Fruit fly (Drosophila melanogaster) whole organism, embryonic: Measurements from ENCODE around the gene NimC3.
A peak's percentile ranks its signal among the peaks of the same experiment; 100 is the strongest.

Experiments used
- ATbp ChIP-seq: fragments of 200-800 bp; sonication (Bioruptor generic); optimal IDR thresholded peaks from 2 replicates; lab custom pipeline; 2017; ENCODE audit warnings: missing biosample characterization, mild to moderate bottlenecking, missing genetic modification characterization, missing genetic modification reagents
- B-H1 ChIP-seq: fragments of 200-800 bp; sonication (Bioruptor generic); IDR thresholded peaks from 3 replicates; pipeline ENCODE4 v1.3.6; 2022; ENCODE audit warnings: missing biosample characterization, missing genetic modification characterization
- Bteb2 ChIP-seq: fragments of 200-800 bp; sonication (Bioruptor generic); optimal IDR thresholded peaks from 2 replicates; lab custom pipeline; 2016; ENCODE audit warnings: missing biosample characterization, missing genetic modification characterization
- CG10147 ChIP-seq: fragments of 200-800 bp; sonication (Bioruptor generic); optimal IDR thresholded peaks from 2 replicates; lab custom pipeline; 2019; ENCODE audit warnings: missing biosample characterization, mild to moderate bottlenecking, missing genetic modification characterization, moderate library complexity
- CG10959 ChIP-seq: fragments of 200-800 bp; sonication (Bioruptor generic); IDR thresholded peaks from 2 replicates; pipeline ENCODE4 v1.3.6; 2022; ENCODE audit warnings: missing biosample characterization, missing genetic modification characterization
- CG11504 ChIP-seq: fragments of 200-800 bp; sonication (Bioruptor generic); optimal IDR thresholded peaks from 3 replicates; lab custom pipeline; 2019; ENCODE audit warnings: missing biosample characterization, mild to moderate bottlenecking, missing genetic modification characterization, moderate library complexity
- CG12391 ChIP-seq: fragments of 200-800 bp; sonication (Bioruptor generic); optimal IDR thresholded peaks from 3 replicates; lab custom pipeline; 2018; ENCODE audit warnings: missing biosample characterization, mild to moderate bottlenecking, missing genetic modification characterization, moderate library complexity
- CG12769 ChIP-seq: fragments of 200-800 bp; sonication (Bioruptor generic); optimal IDR thresholded peaks from 2 replicates; lab custom pipeline; 2019; ENCODE audit warnings: missing biosample characterization, mild to moderate bottlenecking, missing genetic modification characterization, moderate library complexity
- CG12942 ChIP-seq: fragments of 200-800 bp; sonication (Bioruptor generic); optimal IDR thresholded peaks from 3 replicates; lab custom pipeline; 2016; ENCODE audit warnings: missing biosample characterization, missing genetic modification characterization
- CG13624 ChIP-seq: fragments of 200-800 bp; sonication (Bioruptor generic); optimal IDR thresholded peaks from 2 replicates; lab custom pipeline; 2016; ENCODE audit warnings: missing biosample characterization, missing genetic modification characterization
- CG14710 ChIP-seq: fragments of 200-800 bp; sonication (Bioruptor generic); optimal IDR thresholded peaks from 3 replicates; lab custom pipeline; 2019; ENCODE audit warnings: missing biosample characterization, mild to moderate bottlenecking, missing genetic modification characterization, moderate library complexity
- CG15601 ChIP-seq: fragments of 200-800 bp; sonication (Bioruptor generic); optimal IDR thresholded peaks from 3 replicates; lab custom pipeline; 2019; ENCODE audit warnings: missing biosample characterization, mild to moderate bottlenecking, missing genetic modification characterization, moderate library complexity
- CG30020 ChIP-seq: fragments of 200-800 bp; optimal IDR thresholded peaks from 2 replicates; lab custom pipeline; 2019; ENCODE audit warnings: missing biosample characterization, mild to moderate bottlenecking, missing genetic modification characterization, moderate library complexity
- CG5245 ChIP-seq: fragments of 200-800 bp; sonication (Bioruptor generic); optimal IDR thresholded peaks from 3 replicates; lab custom pipeline; 2016; ENCODE audit warnings: missing biosample characterization, missing genetic modification characterization
- CG6254 ChIP-seq: fragments of 200-800 bp; sonication (Bioruptor generic); optimal IDR thresholded peaks from 3 replicates; lab custom pipeline; 2017; ENCODE audit warnings: mild to moderate bottlenecking, missing biosample characterization, missing genetic modification reagents, missing genetic modification characterization
- CG7357 ChIP-seq: fragments of 200-800 bp; sonication (Bioruptor generic); IDR thresholded peaks from 3 replicates; pipeline ENCODE4 v1.3.6; 2022; ENCODE audit warnings: missing biosample characterization, missing genetic modification characterization
- CG8281 ChIP-seq: fragments of 200-800 bp; sonication (Bioruptor generic); optimal IDR thresholded peaks from 2 replicates; lab custom pipeline; 2018; ENCODE audit warnings: missing biosample characterization, mild to moderate bottlenecking, missing genetic modification characterization, moderate library complexity
- CG8359 ChIP-seq: fragments of 200-800 bp; sonication (Bioruptor generic); optimal IDR thresholded peaks from 2 replicates; lab custom pipeline; 2017; ENCODE audit warnings: missing biosample characterization, mild to moderate bottlenecking, missing genetic modification characterization, borderline replicate concordance
- CG8388 ChIP-seq: fragments of 200-800 bp; sonication (Bioruptor generic); optimal IDR thresholded peaks from 2 replicates; lab custom pipeline; 2019; ENCODE audit warnings: missing biosample characterization, mild to moderate bottlenecking, missing genetic modification characterization, moderate library complexity
- CG9727 ChIP-seq: fragments of 200-800 bp; sonication (Bioruptor generic); optimal IDR thresholded peaks from 3 replicates; lab custom pipeline; 2017; ENCODE audit warnings: missing biosample characterization, mild to moderate bottlenecking, missing genetic modification characterization
- CoRest ChIP-seq: fragments of 200-800 bp; sonication (Bioruptor generic); optimal IDR thresholded peaks from 3 replicates; lab custom pipeline; 2018; ENCODE audit warnings: missing biosample characterization, mild to moderate bottlenecking, missing genetic modification characterization, moderate library complexity
- Deaf1 ChIP-seq: fragments of 200-800 bp; optimal IDR thresholded peaks from 3 replicates; lab custom pipeline; 2019; ENCODE audit warnings: missing biosample characterization, mild to moderate bottlenecking, missing genetic modification characterization, moderate library complexity
- Dfd ChIP-seq, 2 experiments: fragments of >200 bp; optimal IDR thresholded peaks; 2 replicates each; lab custom pipeline; 2017; ENCODE audit warnings: missing biosample characterization in 2 of 2, missing genetic modification characterization in 2 of 2
- Drgx ChIP-seq: fragments of 200-800 bp; sonication (Bioruptor generic); IDR thresholded peaks from 2 replicates; pipeline ENCODE4 v1.3.6; 2022; ENCODE audit warnings: missing biosample characterization, missing genetic modification characterization
- Ets65A ChIP-seq: fragments of 200-800 bp; sonication (Bioruptor generic); peaks from one replicate; lab custom pipeline; 2016; ENCODE audit warnings: missing biosample characterization, missing genetic modification characterization
- Hr3 ChIP-seq: fragments of 200-800 bp; sonication (Bioruptor generic); optimal IDR thresholded peaks from 3 replicates; lab custom pipeline; 2016; ENCODE audit warnings: missing biosample characterization, missing genetic modification characterization
- Mad ChIP-seq: fragments of 200-800 bp; sonication (Bioruptor generic); optimal IDR thresholded peaks from 2 replicates; lab custom pipeline; 2016; ENCODE audit warnings: missing biosample characterization, missing genetic modification characterization
- Nf-YA ChIP-seq: fragments of 200-800 bp; sonication (Bioruptor generic); IDR thresholded peaks from 2 replicates; pipeline ENCODE4 v1.3.6; 2022; ENCODE audit warnings: missing biosample characterization, missing genetic modification characterization
- Nf-YB ChIP-seq: fragments of 200-800 bp; sonication (Bioruptor generic); optimal IDR thresholded peaks from 3 replicates; lab custom pipeline; 2019; ENCODE audit warnings: missing biosample characterization, mild to moderate bottlenecking, missing genetic modification characterization, moderate library complexity
- Poxn ChIP-seq: fragments of 200-800 bp; sonication (Bioruptor generic); IDR thresholded peaks from 2 replicates; pipeline ENCODE4 v1.3.6; 2022; ENCODE audit warnings: missing biosample characterization, missing genetic modification characterization
- Rfx ChIP-seq: fragments of 200-800 bp; sonication (Bioruptor generic); IDR thresholded peaks from 2 replicates; pipeline ENCODE4 v1.3.6; 2022; ENCODE audit warnings: missing biosample characterization, missing genetic modification characterization
- Xrp1 ChIP-seq: fragments of 200-800 bp; sonication (Bioruptor generic); IDR thresholded peaks from 2 replicates; pipeline ENCODE4 v1.3.6; 2022; ENCODE audit warnings: missing biosample characterization, missing genetic modification characterization
- ase ChIP-seq: fragments of 200-800 bp; sonication (Bioruptor generic); IDR thresholded peaks from 3 replicates; pipeline ENCODE4 v1.3.6; 2022; ENCODE audit warnings: missing biosample characterization, missing genetic modification characterization
- az2 ChIP-seq: fragments of 200-800 bp; sonication (Bioruptor generic); optimal IDR thresholded peaks from 3 replicates; lab custom pipeline; 2016; ENCODE audit warnings: missing biosample characterization, missing genetic modification characterization
- bsh ChIP-seq, 2 experiments: fragments of 200-800 bp; sonication (Bioruptor generic); optimal IDR thresholded peaks; 2 replicates each; lab custom pipeline; 2017 to 2018; ENCODE audit warnings: mild to moderate bottlenecking in 2 of 2, missing biosample characterization in 2 of 2, missing genetic modification characterization in 2 of 2, moderate library complexity in 1 of 2
- cas ChIP-seq: fragments of 200-800 bp; sonication (Bioruptor generic); IDR thresholded peaks from 2 replicates; pipeline ENCODE4 v1.3.6; 2022; ENCODE audit warnings: missing biosample characterization, missing genetic modification characterization
- chif ChIP-seq, 2 experiments: fragments of 200-800 bp; sonication (Bioruptor generic); optimal IDR thresholded peaks; 3 replicates each; lab custom pipeline; 2016; ENCODE audit warnings: missing biosample characterization in 2 of 2, missing genetic modification characterization in 2 of 2
- chm ChIP-seq: fragments of 200-800 bp; sonication (Bioruptor generic); IDR thresholded peaks from 2 replicates; pipeline ENCODE4 v1.3.6; 2022; ENCODE audit warnings: missing biosample characterization, missing genetic modification characterization
- chn ChIP-seq: fragments of 200-800 bp; sonication (Bioruptor generic); optimal IDR thresholded peaks from 2 replicates; lab custom pipeline; 2016; ENCODE audit warnings: missing biosample characterization, missing genetic modification characterization
- dimm ChIP-seq: fragments of 200-800 bp; sonication (Bioruptor generic); IDR thresholded peaks from 2 replicates; pipeline ENCODE4 v1.3.6; 2022; ENCODE audit warnings: missing biosample characterization, missing genetic modification characterization
- exex ChIP-seq: fragments of 200-800 bp; sonication (Bioruptor generic); optimal IDR thresholded peaks from 4 replicates; lab custom pipeline; 2018; ENCODE audit warnings: missing biosample characterization, mild to moderate bottlenecking, missing genetic modification characterization, moderate library complexity
- fd64A ChIP-seq: fragments of 200-800 bp; sonication (Bioruptor generic); optimal IDR thresholded peaks from 3 replicates; lab custom pipeline; 2018; ENCODE audit warnings: missing biosample characterization, mild to moderate bottlenecking, missing genetic modification characterization
- fd96Cb ChIP-seq: fragments of 200-800 bp; sonication (Bioruptor generic); optimal IDR thresholded peaks from 2 replicates; lab custom pipeline; 2018; ENCODE audit warnings: missing biosample characterization, mild to moderate bottlenecking, missing genetic modification characterization, moderate library complexity
- gcm2 ChIP-seq: fragments of 200-800 bp; sonication (Bioruptor generic); optimal IDR thresholded peaks from 2 replicates; lab custom pipeline; 2016; ENCODE audit warnings: missing biosample characterization, missing genetic modification characterization
- jigr1 ChIP-seq: fragments of 200-800 bp; sonication (Bioruptor generic); IDR thresholded peaks from 3 replicates; pipeline ENCODE4 v1.3.6; 2022; ENCODE audit warnings: missing biosample characterization, missing genetic modification characterization
- pnt ChIP-seq: fragments of 200-800 bp; sonication (Bioruptor generic); optimal IDR thresholded peaks from 3 replicates; lab custom pipeline; 2016; ENCODE audit warnings: missing biosample characterization, missing genetic modification characterization
- row ChIP-seq: fragments of 200-800 bp; sonication (Bioruptor generic); IDR thresholded peaks from 3 replicates; pipeline ENCODE4 v1.3.6; 2022; ENCODE audit warnings: missing biosample characterization, missing genetic modification characterization
- sens ChIP-seq: fragments of 200-800 bp; sonication (Bioruptor generic); peaks from one replicate; lab custom pipeline; 2016; ENCODE audit warnings: missing biosample characterization, missing genetic modification characterization
- twi ChIP-seq: fragments of 200-800 bp; optimal IDR thresholded peaks from 2 replicates; lab custom pipeline; 2019; ENCODE audit warnings: missing biosample characterization, mild to moderate bottlenecking, missing genetic modification characterization, moderate library complexity

NimC3 gene

DNA sequence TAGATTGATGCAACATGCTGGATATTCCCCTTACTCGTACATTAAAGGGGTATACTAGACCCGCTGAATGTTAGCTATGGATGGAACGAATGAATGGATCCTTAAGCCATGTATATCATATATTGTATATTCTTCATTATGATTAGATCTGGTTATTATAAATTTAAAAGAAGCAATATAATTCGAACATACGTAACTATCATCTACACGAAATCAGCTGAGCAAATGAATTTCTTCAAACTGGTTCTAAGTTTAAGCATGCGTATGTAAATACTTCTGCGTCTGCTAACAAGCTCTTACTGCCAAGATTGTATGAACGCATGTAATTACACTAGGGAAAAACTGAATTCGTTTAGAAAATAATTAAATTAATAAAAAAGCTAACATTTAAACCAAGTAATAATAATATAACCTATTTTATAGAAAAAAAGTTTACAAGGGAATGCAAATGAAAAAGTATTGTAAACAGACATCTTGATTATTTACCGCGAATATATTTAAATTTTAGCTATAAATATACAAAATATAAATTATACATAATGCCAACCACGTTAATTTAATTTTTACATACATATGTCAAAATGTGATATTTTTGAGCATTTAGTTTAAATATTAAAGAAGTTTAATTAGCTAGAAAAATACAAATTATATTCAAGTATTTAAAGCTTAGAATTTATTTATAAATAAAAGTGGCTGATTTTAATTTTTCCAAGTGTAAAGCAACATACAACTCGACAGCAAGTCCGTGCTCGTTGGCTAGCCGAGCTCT, 1.1 kb upstream of the NimC3 start (continued):
- peak; percentile 35 for TF ChIP-seq fd64A (GFP tag; lab: Kevin White, UChicago)
- no peak for TF ChIP-seq CG6254 (GFP tag; lab: Kevin White, UChicago)
- peak; percentile 22 for TF ChIP-seq pnt (GFP tag; lab: Kevin White, UChicago)
- TF ChIP-seq cas: 0 out of 2 replicates have a peak, but pooled peaks have one; percentile 5
- peak in 1 of 2 experiments; percentile 59 for TF ChIP-seq bsh (GFP tag; optimal IDR thresholded peaks at IDR 0.05; lab: Kevin White, UChicago)
- TF ChIP-seq gcm2: no peak
- peak; percentile 40 for TF ChIP-seq az2 (GFP tag; lab: Kevin White, UChicago)
- TF ChIP-seq CG8281 (tag; lab: Kevin White, UChicago): peak; percentile 34
- peak; percentile 81 for TF ChIP-seq CG11504 (tag; lab: Kevin White, UChicago)
- TF ChIP-seq Poxn (GFP tag; lab: Robert Waterston, UW): no peak
- peak; percentile 61 for TF ChIP-seq ATbp (GFP tag; lab: Kevin White, UChicago)
- no peak for TF ChIP-seq exex (tag; lab: Kevin White, UChicago)
- TF ChIP-seq CG8359 (GFP tag; lab: Kevin White, UChicago): peak; percentile 32
- peak; percentile 71 for TF ChIP-seq CG10147 (GFP tag; lab: Kevin White, UChicago)
- peak; percentile 4 for TF ChIP-seq CG13624 (GFP tag; lab: Kevin White, UChicago)
- peak in 1 of 2 experiments; percentile 43 for TF ChIP-seq chif (GFP tag; optimal IDR thresholded peaks at IDR 0.05; lab: Kevin White, UChicago)
- peak in 1 of 2 experiments; percentile 31 for TF ChIP-seq Dfd (GFP tag; optimal IDR thresholded peaks at IDR 0.05; lab: Kevin White, UChicago)
- TF ChIP-seq Deaf1: peak; percentile 76
- peak; percentile 71 for TF ChIP-seq Nf-YB (GFP tag; lab: Kevin White, UChicago)
- peak; percentile 59; the same call in 1 of the 2 replicates for TF ChIP-seq chm
- TF ChIP-seq jigr1 (GFP tag; lab: Robert Waterston, UW): no peak
- TF ChIP-seq sens (GFP tag; lab: Kevin White, UChicago): peak; percentile 94
- TF ChIP-seq Hr3: peak; percentile 44
- peak; percentile 85 for TF ChIP-seq Drgx (GFP tag; lab: Robert Waterston, UW)
- peak; percentile 60 for TF ChIP-seq CG30020 (tag; lab: Kevin White, UChicago)
- peak; percentile 21 for TF ChIP-seq twi (tag; lab: Kevin White, UChicago)
- TF ChIP-seq Xrp1: peak; percentile 82
- peak; percentile 16 for TF ChIP-seq Ets65A (GFP tag; lab: Kevin White, UChicago)
- TF ChIP-seq CoRest (tag; lab: Kevin White, UChicago): peak; percentile 88
- TF ChIP-seq chn (GFP tag; lab: Kevin White, UChicago): peak; percentile 7
- peak; percentile 88 for TF ChIP-seq CG12769 (tag; lab: Kevin White, UChicago)
- TF ChIP-seq fd96Cb (tag; lab: Kevin White, UChicago): peak; percentile 66
- peak; percentile 88 for TF ChIP-seq CG9727 (GFP tag; lab: Kevin White, UChicago)
- 0 out of 2 replicates have a peak, but pooled peaks have one; percentile 17 for TF ChIP-seq Nf-YA (GFP tag; lab: Robert Waterston, UW)
- TF ChIP-seq row (GFP tag; lab: Robert Waterston, UW): peak; percentile 78
- peak; percentile 46 for TF ChIP-seq Bteb2 (GFP tag; lab: Kevin White, UChicago)
- TF ChIP-seq CG5245 (GFP tag; lab: Kevin White, UChicago): peak; percentile 47
- 0 out of 3 replicates have a peak, but pooled peaks have one; percentile 44 for TF ChIP-seq ase (GFP tag; lab: Robert Waterston, UW)
- TF ChIP-seq CG14710: peak; percentile 83
- TF ChIP-seq Rfx (GFP tag; lab: Robert Waterston, UW): peak; percentile 58
- TF ChIP-seq CG7357 (GFP tag; lab: Robert Waterston, UW): 0 out of 3 replicates have a peak, but pooled peaks have one; percentile 10
- TF ChIP-seq dimm: no peak
- TF ChIP-seq CG8388 (GFP tag; lab: Kevin White, UChicago): peak; percentile 79
- TF ChIP-seq CG12942 (GFP tag; lab: Kevin White, UChicago): peak; percentile 14
- TF ChIP-seq CG12391: peak; percentile 75
- TF ChIP-seq CG15601 (tag; lab: Kevin White, UChicago): peak; percentile 66
- TF ChIP-seq B-H1 (GFP tag; lab: Robert Waterston, UW): peak; percentile 49
- peak; percentile 59; the same call in 1 of the 2 replicates for TF ChIP-seq CG10959 (GFP tag; lab: Robert Waterston, UW)
- TF ChIP-seq Mad (GFP tag; lab: Kevin White, UChicago): peak; percentile 24
